Fruit fly (Drosophila melanogaster) Kc167 (cell line): ENCODE results near the gene CG11898.

Source experiments
- Sin3A ChIP-seq: fragments of >200 bp; optimal IDR thresholded peaks from 2 replicates; lab custom pipeline; 2018; ENCODE audit warnings: missing external identifiers
- insv ChIP-seq: fragments of >200 bp; optimal IDR thresholded peaks from 3 replicates; lab custom pipeline; 2018; ENCODE audit warnings: missing external identifiers

DNA sequence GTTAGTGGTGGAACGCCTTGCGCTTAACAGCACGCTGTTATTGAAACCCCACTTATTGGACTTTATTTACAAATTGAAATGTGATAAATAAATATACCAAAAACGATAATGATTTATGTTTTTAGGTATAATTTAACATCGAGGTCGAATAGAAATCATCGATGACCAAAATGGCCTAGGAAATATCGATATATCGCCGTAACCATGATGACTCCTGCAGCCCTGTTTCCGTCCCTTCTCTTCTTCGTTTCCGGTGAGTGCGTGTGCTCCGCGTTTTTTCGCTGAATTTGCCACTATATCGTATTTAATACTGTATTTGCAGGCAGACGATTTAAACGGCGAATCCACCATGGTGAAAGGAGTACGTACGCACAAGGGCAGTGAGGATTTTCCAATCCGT lies 54.5 kb downstream of the CG11898 start, which contains the start of gene eEF1gamma:
- no peak for TF ChIP-seq insv
- no peak for TF ChIP-seq Sin3A
